Worm (Caenorhabditis elegans): ENCODE results near the gene C08B11.9.
A peak's percentile ranks its signal among the peaks of the same experiment; 100 is the strongest.

Gene C08B11.9

DNA sequence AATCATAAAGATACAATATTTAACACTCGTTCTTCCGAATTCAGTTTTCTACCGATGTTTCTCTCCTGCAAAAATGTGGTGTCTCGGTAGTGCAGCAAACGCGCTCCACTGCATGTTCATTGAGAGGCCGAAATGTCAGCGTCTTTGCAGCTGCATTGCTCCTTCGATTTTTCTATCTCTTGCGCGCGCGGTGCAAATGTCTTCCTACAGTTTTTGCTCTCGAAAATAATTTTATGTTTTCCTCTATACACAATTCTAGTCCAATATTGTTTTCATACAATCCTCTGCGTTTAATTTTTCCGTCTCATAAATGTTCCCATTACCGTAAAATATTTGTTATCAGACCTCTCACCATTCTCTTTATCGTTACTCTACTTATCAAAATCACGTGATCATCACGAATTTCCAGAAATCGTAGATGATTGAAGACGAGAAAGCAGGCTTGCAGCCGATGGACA lies 24.4 kb upstream of the C08B11.9 start, which contains the start of gene ufd-2:
ufd-2 (plus strand) TSS at position 408 of the 458 bp plus-strand sequence.
- TF ChIP-seq ref-1 (GFP tag; conservative IDR thresholded peaks at IDR 0.05) (no peak), cog-1 (tag; optimal IDR thresholded peaks at IDR 0.05) (peak; percentile 14)

DNA sequence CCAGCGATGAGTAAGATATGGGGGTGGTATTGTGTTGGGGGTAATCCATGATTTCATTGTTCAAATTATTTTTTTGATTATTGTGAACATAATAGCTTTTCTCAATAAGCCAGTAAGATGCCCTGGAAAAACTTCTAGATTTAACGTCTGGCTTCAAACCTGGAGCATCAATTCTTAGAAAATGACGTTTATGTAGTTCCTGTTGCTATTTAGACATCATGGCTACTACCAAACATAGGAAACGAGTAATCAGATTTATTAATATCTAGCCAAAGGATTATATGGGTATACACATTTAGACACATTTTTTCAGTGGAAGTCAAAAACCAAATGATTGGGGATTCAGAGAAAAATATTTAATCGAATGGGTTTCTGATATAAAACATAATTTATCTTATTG lies 21.6 kb upstream of the C08B11.9 start:
- no peak for TF ChIP-seq T22C8.4 (GFP tag; IDR thresholded peaks at IDR 0.05)
- no peak for TF ChIP-seq tab-1 (GFP tag; IDR thresholded peaks at IDR 0.05)
- TF ChIP-seq ztf-29 (GFP tag; IDR thresholded peaks at IDR 0.05) = no peak
- no peak for TF ChIP-seq cog-1 (tag; optimal IDR thresholded peaks at IDR 0.05)
- TF ChIP-seq ref-1 (GFP tag; conservative IDR thresholded peaks at IDR 0.05) = no peak
- TF ChIP-seq flt-1 (GFP tag; IDR thresholded peaks at IDR 0.05) = no peak
- TF ChIP-seq klf-2 (GFP tag; conservative IDR thresholded peaks at IDR 0.05) = no peak
- TF ChIP-seq med-1 (GFP tag; optimal IDR thresholded peaks at IDR 0.05; ENCODE audit: insufficient read depth) = no peak
- no peak for TF ChIP-seq ztf-23 (GFP tag; IDR thresholded peaks at IDR 0.05)

DNA sequence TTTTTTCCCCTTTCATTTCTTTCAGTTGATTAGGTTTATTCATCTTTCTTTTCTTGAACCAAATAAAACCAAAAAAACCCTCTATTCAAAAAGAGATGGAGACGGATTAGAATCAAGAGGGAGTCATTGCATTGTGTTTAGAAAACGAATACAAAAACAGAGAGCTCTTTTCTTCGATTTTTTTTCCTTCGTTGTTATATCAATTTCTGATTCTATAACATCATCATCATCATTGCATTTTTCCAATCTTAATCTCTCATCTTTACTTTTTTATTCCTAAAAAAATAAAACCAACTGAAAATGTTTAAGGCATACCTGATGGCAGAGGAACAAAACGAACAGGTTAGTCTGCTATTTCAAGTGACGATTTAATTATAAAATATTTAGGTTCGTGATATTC lies 20.8 kb upstream of the C08B11.9 start, which contains the start of gene T05H10.8:
T05H10.8 (plus strand) TSS at position 301 of the 400 bp plus-strand sequence.
- TF ChIP-seq ztf-23 (GFP tag; IDR thresholded peaks at IDR 0.05) (no peak), cog-1 (tag; optimal IDR thresholded peaks at IDR 0.05) (no peak), T22C8.4 (GFP tag; IDR thresholded peaks at IDR 0.05) (no peak)

DNA sequence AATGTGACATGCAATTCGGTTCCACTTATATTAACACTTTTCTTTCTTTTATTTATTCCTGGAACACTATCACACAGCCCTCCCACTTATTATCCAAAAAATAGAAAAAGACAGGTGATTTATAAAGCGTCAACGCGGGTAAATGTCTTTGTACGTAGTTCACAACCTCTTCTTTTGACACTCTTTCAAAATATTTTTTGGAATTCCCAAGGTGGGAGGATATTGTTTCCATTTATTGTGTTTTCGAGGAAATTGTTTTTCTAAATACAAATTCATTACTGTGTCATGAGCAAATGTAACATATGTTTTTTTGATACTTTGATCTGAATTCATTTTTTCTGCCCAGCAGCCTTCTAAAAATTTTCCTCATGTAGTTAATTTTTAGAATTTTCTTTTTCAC lies 19.9 kb upstream of the C08B11.9 start:
- TF ChIP-seq cog-1 (tag; optimal IDR thresholded peaks at IDR 0.05) (no peak), flt-1 (GFP tag; IDR thresholded peaks at IDR 0.05) (no peak), klf-2 (GFP tag; conservative IDR thresholded peaks at IDR 0.05) (no peak), tab-1 (GFP tag; IDR thresholded peaks at IDR 0.05) (no peak), ref-1 (GFP tag; conservative IDR thresholded peaks at IDR 0.05) (no peak), med-1 (GFP tag; optimal IDR thresholded peaks at IDR 0.05; ENCODE audit: insufficient read depth) (no peak), ztf-23 (GFP tag; IDR thresholded peaks at IDR 0.05) (no peak)

DNA sequence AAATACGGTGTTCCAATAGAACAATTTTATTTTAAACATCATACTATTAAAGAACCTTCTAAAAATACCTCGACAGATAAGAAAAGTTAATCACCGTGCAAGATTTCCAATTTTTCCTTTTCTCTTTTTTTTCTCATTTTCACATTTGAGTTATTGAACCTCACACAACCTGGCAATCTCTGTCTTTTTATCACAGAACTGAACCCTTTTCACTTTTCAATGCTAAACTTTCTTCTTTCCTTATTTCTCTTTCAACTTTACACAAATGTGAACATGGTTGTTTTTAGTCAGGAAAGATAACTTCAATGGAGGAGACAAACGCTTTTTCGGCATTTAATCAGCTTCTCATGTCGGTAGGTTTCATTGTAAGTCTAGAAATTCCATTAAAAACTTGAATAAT lies 14.9 kb upstream of the C08B11.9 start, which contains the start of gene T05H10.4:
T05H10.4 (plus strand) TSS at position 301 of the 400 bp plus-strand sequence.
- TF ChIP-seq ztf-29 (GFP tag; IDR thresholded peaks at IDR 0.05) = no peak

DNA sequence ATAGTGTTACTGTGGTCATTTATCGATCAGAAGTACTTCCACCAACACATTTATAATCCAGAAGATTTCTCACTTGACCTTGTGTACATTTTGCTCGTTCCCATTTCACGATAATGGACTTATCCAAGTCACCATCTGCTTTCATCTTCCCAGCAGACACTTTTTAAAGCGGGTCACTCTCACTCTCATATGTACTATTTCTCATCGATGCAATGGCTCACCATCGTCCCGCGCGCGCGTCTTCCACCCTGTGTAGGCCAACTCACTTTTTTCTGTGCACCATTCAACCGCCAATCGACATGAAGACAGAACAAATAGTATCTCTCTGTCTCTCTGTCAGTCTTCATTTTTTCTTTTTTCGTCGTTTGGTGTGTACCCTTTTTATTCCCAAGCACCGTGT lies 14.2 kb upstream of the C08B11.9 start:
- TF ChIP-seq med-1 (GFP tag; optimal IDR thresholded peaks at IDR 0.05; ENCODE audit: insufficient read depth) = no peak
- no peak for TF ChIP-seq ref-1 (GFP tag; conservative IDR thresholded peaks at IDR 0.05)
- TF ChIP-seq tab-1 (GFP tag; IDR thresholded peaks at IDR 0.05) = no peak
- TF ChIP-seq T22C8.4 (GFP tag; IDR thresholded peaks at IDR 0.05) = no peak
- no peak for TF ChIP-seq cog-1 (tag; optimal IDR thresholded peaks at IDR 0.05)
- no peak for TF ChIP-seq ztf-23 (GFP tag; IDR thresholded peaks at IDR 0.05)
- no peak for TF ChIP-seq ztf-29 (GFP tag; IDR thresholded peaks at IDR 0.05)
- no peak for TF ChIP-seq flt-1 (GFP tag; IDR thresholded peaks at IDR 0.05)
- TF ChIP-seq klf-2 (GFP tag; conservative IDR thresholded peaks at IDR 0.05) = no peak

DNA sequence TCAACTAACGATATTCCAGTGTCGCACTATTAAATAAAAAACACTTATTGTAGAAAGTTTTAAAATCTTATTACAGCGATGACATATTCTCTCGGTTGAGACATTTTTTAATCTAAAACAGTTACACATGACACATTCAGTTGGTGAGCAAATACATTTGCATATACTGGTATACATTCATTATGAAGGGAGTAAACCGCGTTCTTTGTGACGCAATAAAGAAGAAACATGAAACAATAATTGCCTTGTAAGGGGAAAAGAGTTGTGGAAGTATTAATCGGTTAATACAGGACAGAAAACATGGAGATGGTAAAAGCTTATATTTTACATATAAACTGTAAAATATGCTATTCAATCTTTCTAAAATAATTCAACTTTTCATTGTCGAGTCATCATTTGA lies 13.4 kb upstream of the C08B11.9 start:
- TF ChIP-seq flt-1 (GFP tag; IDR thresholded peaks at IDR 0.05) (no peak), ztf-29 (GFP tag; IDR thresholded peaks at IDR 0.05) (no peak), klf-2 (GFP tag; conservative IDR thresholded peaks at IDR 0.05) (no peak), cog-1 (tag; optimal IDR thresholded peaks at IDR 0.05) (no peak), tab-1 (GFP tag; IDR thresholded peaks at IDR 0.05) (no peak), ref-1 (GFP tag; conservative IDR thresholded peaks at IDR 0.05) (no peak), med-1 (GFP tag; optimal IDR thresholded peaks at IDR 0.05; ENCODE audit: insufficient read depth) (no peak), T22C8.4 (GFP tag; IDR thresholded peaks at IDR 0.05) (no peak), ztf-23 (GFP tag; IDR thresholded peaks at IDR 0.05) (no peak)

DNA sequence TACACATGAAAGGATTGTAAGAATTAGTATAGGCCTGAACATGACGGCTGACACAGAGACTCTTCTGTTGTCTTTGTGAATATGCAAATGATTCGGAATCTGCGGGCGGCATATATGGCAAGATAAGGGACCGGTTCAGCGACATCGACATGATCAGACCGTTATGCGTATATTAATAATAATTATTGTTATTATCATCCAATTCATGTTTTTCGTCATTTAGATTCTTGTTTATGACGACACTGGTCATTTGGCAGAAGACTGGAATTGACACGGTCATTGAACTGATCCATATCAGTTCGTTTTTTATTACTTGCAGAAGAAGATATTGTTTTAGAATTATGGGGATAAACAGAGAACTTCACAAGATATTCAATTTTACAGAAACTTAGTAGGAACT lies 12.5 kb upstream of the C08B11.9 start, which contains the start of gene mtre-1:
mtre-1 (minus strand) TSS at position 101 of the 400 bp plus-strand sequence.
- no peak for TF ChIP-seq med-1 (GFP tag; optimal IDR thresholded peaks at IDR 0.05; ENCODE audit: insufficient read depth)
- TF ChIP-seq tab-1 (GFP tag; IDR thresholded peaks at IDR 0.05) = no peak
- TF ChIP-seq ztf-29 (GFP tag; IDR thresholded peaks at IDR 0.05) = no peak
- no peak for TF ChIP-seq ztf-23 (GFP tag; IDR thresholded peaks at IDR 0.05)
- TF ChIP-seq T22C8.4 (GFP tag; IDR thresholded peaks at IDR 0.05) = no peak
- TF ChIP-seq flt-1 (GFP tag; IDR thresholded peaks at IDR 0.05) = no peak
- no peak for TF ChIP-seq ref-1 (GFP tag; conservative IDR thresholded peaks at IDR 0.05)
- TF ChIP-seq cog-1 (tag; optimal IDR thresholded peaks at IDR 0.05) = no peak
- TF ChIP-seq klf-2 (GFP tag; conservative IDR thresholded peaks at IDR 0.05) = no peak

DNA sequence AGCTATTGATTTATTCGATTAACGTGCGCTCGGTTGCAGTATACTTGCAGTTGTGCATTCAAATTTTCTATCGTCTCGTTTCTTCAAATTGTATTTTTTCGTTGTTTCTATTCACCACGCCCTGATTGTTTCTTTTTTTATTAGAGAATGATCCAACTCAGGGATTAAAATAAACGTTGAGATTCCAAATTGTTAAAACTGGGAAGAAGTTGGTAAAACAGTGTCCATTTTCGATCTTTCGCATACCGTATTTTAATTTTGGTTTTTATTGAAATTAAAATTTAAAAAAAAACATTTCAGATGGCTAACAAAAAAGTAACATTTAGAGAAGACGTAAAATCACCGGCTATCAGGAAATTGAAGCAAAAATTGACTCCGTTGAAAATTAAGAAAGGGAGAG lies 9.3 kb upstream of the C08B11.9 start, which contains the start of gene apn-1:
apn-1 (plus strand) TSS at position 301 of the 400 bp plus-strand sequence.
- TF ChIP-seq T22C8.4 (GFP tag; IDR thresholded peaks at IDR 0.05) (no peak), cog-1 (tag; optimal IDR thresholded peaks at IDR 0.05) (no peak), ztf-29 (GFP tag; IDR thresholded peaks at IDR 0.05) (no peak), flt-1 (GFP tag; IDR thresholded peaks at IDR 0.05) (no peak)

DNA sequence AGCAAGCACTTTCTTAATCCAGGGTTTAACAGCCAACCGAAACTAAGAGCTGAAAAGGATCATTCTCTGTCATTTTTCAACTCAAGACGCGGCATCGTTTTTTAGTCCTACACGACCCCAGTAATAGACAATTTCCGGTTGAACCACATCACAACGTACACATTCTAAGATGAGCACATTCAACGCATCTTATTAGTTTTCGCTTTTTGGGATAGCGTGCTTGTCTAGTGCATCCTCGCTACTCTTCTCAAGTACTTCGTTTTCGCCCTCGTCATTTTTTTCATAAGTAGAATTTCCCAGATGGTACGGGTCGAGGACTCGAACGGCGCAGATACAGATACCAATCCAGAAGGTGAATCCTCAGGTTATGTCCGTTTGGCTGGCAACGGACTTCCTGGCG lies 4.3 kb upstream of the C08B11.9 start, which contains the start of gene T05H10.1:
T05H10.1 (plus strand) TSS at position 301 of the 400 bp plus-strand sequence.
- TF ChIP-seq med-1 (GFP tag; optimal IDR thresholded peaks at IDR 0.05; ENCODE audit: insufficient read depth) = no peak
- no peak for TF ChIP-seq T22C8.4 (GFP tag; IDR thresholded peaks at IDR 0.05)
- TF ChIP-seq tab-1 (GFP tag; IDR thresholded peaks at IDR 0.05) = no peak
- no peak for TF ChIP-seq ref-1 (GFP tag; conservative IDR thresholded peaks at IDR 0.05)
- no peak for TF ChIP-seq flt-1 (GFP tag; IDR thresholded peaks at IDR 0.05)
- no peak for TF ChIP-seq klf-2 (GFP tag; conservative IDR thresholded peaks at IDR 0.05)
- no peak for TF ChIP-seq ztf-29 (GFP tag; IDR thresholded peaks at IDR 0.05)
- TF ChIP-seq cog-1 (tag; optimal IDR thresholded peaks at IDR 0.05) = no peak

DNA sequence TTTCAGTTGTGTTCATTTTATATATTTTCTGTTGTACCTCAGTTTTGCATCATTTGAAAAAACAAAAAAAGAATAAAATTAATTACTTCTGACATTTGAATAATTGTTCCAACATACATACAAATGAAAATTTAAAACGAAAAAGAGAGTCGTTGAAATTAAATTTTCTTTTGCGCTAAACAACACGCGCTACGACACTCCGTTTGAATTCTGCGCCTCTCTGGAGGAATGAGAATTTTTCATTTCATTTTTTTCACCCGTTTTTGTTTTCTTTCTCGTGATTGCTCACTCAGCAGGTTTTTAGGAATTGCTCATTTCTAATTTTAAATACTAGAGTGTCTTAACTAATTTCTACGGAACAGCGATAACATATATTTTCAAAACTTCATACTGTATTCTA lies 3.7 kb upstream of the C08B11.9 start:
- TF ChIP-seq cog-1 (tag; optimal IDR thresholded peaks at IDR 0.05) (no peak), tab-1 (GFP tag; IDR thresholded peaks at IDR 0.05) (no peak), flt-1 (GFP tag; IDR thresholded peaks at IDR 0.05) (no peak), ref-1 (GFP tag; conservative IDR thresholded peaks at IDR 0.05) (no peak), T22C8.4 (GFP tag; IDR thresholded peaks at IDR 0.05) (no peak), ztf-29 (GFP tag; IDR thresholded peaks at IDR 0.05) (no peak), med-1 (GFP tag; optimal IDR thresholded peaks at IDR 0.05; ENCODE audit: insufficient read depth) (no peak), klf-2 (GFP tag; conservative IDR thresholded peaks at IDR 0.05) (no peak)
